Worm (Caenorhabditis elegans): ENCODE results near the gene mom-1.

Gene mom-1

ce11 chrX:6331409-6331808 lies 38.5 kb downstream of the mom-1 start, which contains the start of gene col-170:
col-170 (plus strand) TSS chrX:6331709.
- TF ChIP-seq alr-1 (tag; optimal IDR thresholded peaks at IDR 0.05): no peak
- no peak for TF ChIP-seq nhr-11 (tag; optimal IDR thresholded peaks at IDR 0.05)
- no peak for TF ChIP-seq blmp-1 (tag; optimal IDR thresholded peaks at IDR 0.05; ENCODE audit: insufficient read depth)
- TF ChIP-seq unc-62 (GFP tag; optimal IDR thresholded peaks at IDR 0.05): no peak
- TF ChIP-seq ztf-11 (tag; optimal IDR thresholded peaks at IDR 0.05): no peak
- no peak for TF ChIP-seq nhr-10 (tag; optimal IDR thresholded peaks at IDR 0.05)
- no peak for TF ChIP-seq zag-1 (tag; optimal IDR thresholded peaks at IDR 0.05)
- no peak for TF ChIP-seq nhr-237 (tag; optimal IDR thresholded peaks at IDR 0.05)
- TF ChIP-seq dmd-4 (tag; optimal IDR thresholded peaks at IDR 0.05): no peak
- TF ChIP-seq mbf-1 (tag; optimal IDR thresholded peaks at IDR 0.05): no peak
- no peak for TF ChIP-seq R02D3.7 (tag; optimal IDR thresholded peaks at IDR 0.05)
- TF ChIP-seq crh-2 (tag; optimal IDR thresholded peaks at IDR 0.05): no peak
- no peak for TF ChIP-seq Y55F3AM.14 (GFP tag; optimal IDR thresholded peaks at IDR 0.05)
- no peak for TF ChIP-seq nhr-129 (tag; optimal IDR thresholded peaks at IDR 0.05)
- TF ChIP-seq nhr-77 (tag; optimal IDR thresholded peaks at IDR 0.05): no peak
- no peak for TF ChIP-seq sma-3 (GFP tag; optimal IDR thresholded peaks at IDR 0.05)
- no peak for TF ChIP-seq elt-1 (tag; optimal IDR thresholded peaks at IDR 0.05)
- no peak for TF ChIP-seq snpc-4 (tag; optimal IDR thresholded peaks at IDR 0.05)
- TF ChIP-seq F13H6.1 (tag; optimal IDR thresholded peaks at IDR 0.05): no peak
- no peak for TF ChIP-seq skn-1 (tag; optimal IDR thresholded peaks at IDR 0.05)

DNA sequence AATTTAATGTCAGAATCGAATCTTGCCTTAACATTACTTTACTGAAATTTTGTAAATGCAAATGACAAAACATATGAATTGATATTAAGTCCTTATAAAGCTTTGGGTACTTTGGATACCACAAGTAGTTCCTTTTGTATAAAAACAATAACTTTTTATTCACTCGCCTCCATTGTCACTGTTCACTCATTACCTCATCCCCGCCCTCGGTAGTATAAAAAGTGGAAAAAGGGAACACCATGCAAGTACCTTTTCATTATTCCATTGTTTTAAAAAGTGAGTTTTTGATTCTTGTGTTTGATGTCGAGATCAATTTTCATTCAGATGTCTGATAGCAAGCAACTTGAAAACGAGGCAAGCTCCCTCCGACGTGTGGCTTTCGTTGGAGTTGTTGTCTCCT lies 41.1 kb downstream of the mom-1 start, which contains the start of gene col-171:
TSS of gene col-171 (plus strand) at position 301 of the 400 bp plus-strand sequence.
- no peak for TF ChIP-seq unc-55 (GFP tag; optimal IDR thresholded peaks at IDR 0.05)
- no peak for TF ChIP-seq lin-11 (tag; optimal IDR thresholded peaks at IDR 0.05)
- TF ChIP-seq ceh-16 (tag; optimal IDR thresholded peaks at IDR 0.05): no peak
- no peak for TF ChIP-seq mab-5 (tag; optimal IDR thresholded peaks at IDR 0.05)
- TF ChIP-seq blmp-1 (tag; optimal IDR thresholded peaks at IDR 0.05; ENCODE audit: insufficient read depth): no peak
- TF ChIP-seq sma-3 (GFP tag; optimal IDR thresholded peaks at IDR 0.05): no peak
- no peak for TF ChIP-seq nhr-25 (tag; optimal IDR thresholded peaks at IDR 0.05)
- no peak for TF ChIP-seq unc-62 (GFP tag; optimal IDR thresholded peaks at IDR 0.05)
- no peak for TF ChIP-seq R02D3.7 (tag; optimal IDR thresholded peaks at IDR 0.05)
- TF ChIP-seq ZK546.5 (tag; optimal IDR thresholded peaks at IDR 0.05): no peak
- TF ChIP-seq peb-1 (tag; optimal IDR thresholded peaks at IDR 0.05): no peak
- no peak for TF ChIP-seq elt-1 (tag; optimal IDR thresholded peaks at IDR 0.05)
- no peak for TF ChIP-seq F13H6.1 (tag; optimal IDR thresholded peaks at IDR 0.05)
- no peak for TF ChIP-seq nhr-77 (tag; optimal IDR thresholded peaks at IDR 0.05)
- TF ChIP-seq ztf-11 (tag; optimal IDR thresholded peaks at IDR 0.05): no peak
- TF ChIP-seq mdl-1 (tag; optimal IDR thresholded peaks at IDR 0.05): no peak
- TF ChIP-seq lsy-2 (tag; optimal IDR thresholded peaks at IDR 0.05): no peak
- TF ChIP-seq nhr-6 (tag; optimal IDR thresholded peaks at IDR 0.05): no peak

DNA sequence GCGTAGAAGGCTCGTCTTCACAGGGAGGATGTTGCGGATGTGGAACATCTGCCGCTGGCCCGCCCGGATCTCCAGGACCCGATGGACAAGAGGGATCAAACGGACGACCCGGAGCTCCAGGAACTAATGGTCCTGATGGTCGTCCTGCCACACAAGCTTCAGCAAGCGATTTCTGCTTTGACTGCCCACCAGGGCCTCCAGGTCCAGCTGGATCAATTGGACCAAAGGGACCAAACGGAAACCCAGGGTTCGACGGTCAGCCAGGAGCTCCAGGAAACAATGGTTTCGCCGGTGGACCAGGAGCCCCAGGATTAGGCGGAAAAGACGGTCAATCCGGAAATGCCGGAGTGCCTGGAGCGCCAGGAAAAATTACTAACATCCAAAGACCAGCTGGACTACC lies 41.7 kb downstream of the mom-1 start:
- TF ChIP-seq nhr-21 (tag; optimal IDR thresholded peaks at IDR 0.05) (no peak), ztf-1 (GFP tag; conservative IDR thresholded peaks at IDR 0.05) (0 out of 2 replicates have a peak, but pooled peaks have one; percentile 76)

DNA sequence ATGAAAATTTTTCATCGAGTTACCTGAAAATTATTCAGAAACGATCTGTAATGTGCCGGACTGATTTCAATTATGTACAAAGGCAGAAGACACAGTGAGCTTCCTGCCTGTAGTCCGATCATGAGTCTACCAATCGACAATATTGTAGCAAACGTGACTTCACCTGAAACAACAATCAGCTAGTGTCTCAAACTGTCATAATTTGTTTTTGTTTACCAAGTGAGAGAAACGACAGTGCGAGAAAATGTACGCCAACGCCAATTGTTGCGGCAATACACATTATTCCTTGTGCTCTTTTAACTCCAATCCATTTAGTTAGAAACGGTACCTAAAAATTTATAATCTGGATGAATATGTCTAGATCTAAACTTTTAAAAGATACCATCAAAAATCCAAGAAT lies 44.4 kb downstream of the mom-1 start:
- TF ChIP-seq R02D3.7 (tag; optimal IDR thresholded peaks at IDR 0.05) (no peak), lin-39 (tag; optimal IDR thresholded peaks at IDR 0.05) (no peak)

- TF ChIP-seq zag-1 (tag; optimal IDR thresholded peaks at IDR 0.05): no peak
Measured at ce11 chrX:6337951-6338350, 45.0 kb downstream of the mom-1 start, which contains the start of gene C03B1.13. C03B1.13 (minus strand) TSS chrX:6338051.

DNA sequence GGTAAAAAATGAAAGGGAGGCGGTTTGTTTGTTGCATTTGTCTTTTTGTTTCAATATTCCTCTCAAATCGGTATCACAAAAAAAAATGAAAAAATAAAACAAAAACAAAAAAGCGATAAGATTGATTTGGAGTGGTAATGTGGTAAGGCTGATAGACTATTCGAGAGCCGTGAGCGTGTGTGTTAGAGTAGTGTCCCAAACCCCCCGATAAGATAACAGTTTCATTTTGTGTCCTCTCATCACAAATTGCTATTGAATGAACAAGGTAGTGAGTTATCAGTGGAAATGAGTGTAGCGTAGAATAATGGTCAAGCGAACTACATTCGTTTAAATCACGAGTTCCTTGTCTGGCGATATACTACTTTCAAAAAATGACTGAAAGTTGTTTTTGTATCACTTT lies 45.5 kb downstream of the mom-1 start:
- TF ChIP-seq ceh-82 (tag; optimal IDR thresholded peaks at IDR 0.05) (no peak), egl-27 (tag; optimal IDR thresholded peaks at IDR 0.05) (peak; percentile 24), nhr-77 (tag; optimal IDR thresholded peaks at IDR 0.05) (no peak), nhr-129 (tag; optimal IDR thresholded peaks at IDR 0.05) (no peak), snpc-4 (tag; optimal IDR thresholded peaks at IDR 0.05) (no peak), fos-1 (tag; optimal IDR thresholded peaks at IDR 0.05) (peak; percentile 90), sma-9 (GFP tag; optimal IDR thresholded peaks at IDR 0.05) (peak; percentile 65), sma-9 (tag; optimal IDR thresholded peaks at IDR 0.05) (no peak), crh-2 (tag; optimal IDR thresholded peaks at IDR 0.05) (peak; percentile 54), gmeb-1 (tag; optimal IDR thresholded peaks at IDR 0.05) (peak; percentile 22), nhr-23 (tag; optimal IDR thresholded peaks at IDR 0.05) (no peak), sma-3 (GFP tag; optimal IDR thresholded peaks at IDR 0.05) (peak; percentile 15)
